Worm (Caenorhabditis elegans): Measurements from ENCODE around the gene B0336.13.

- TF ChIP-seq tab-1 (GFP tag; IDR thresholded peaks at IDR 0.05), result no peak
- no peak for TF ChIP-seq med-1 (GFP tag; optimal IDR thresholded peaks at IDR 0.05; ENCODE audit: insufficient read depth)
- TF ChIP-seq cog-1 (tag; optimal IDR thresholded peaks at IDR 0.05), result no peak
Observed at ce11 chrIII:5719832-5720194, 26.0 kb downstream of the B0336.13 start.
